Worm (Caenorhabditis elegans): ENCODE measurements around the gene ani-1.

ani-1 gene

ce11 chrIII:12484432-12484831, 31.3 kb upstream of the ani-1 start, which contains the start of gene arrd-16:
arrd-16 (plus strand) TSS chrIII:12484732.
- no peak for TF ChIP-seq T20F7.1 (GFP tag; optimal IDR thresholded peaks at IDR 0.05)
- TF ChIP-seq unc-62 (GFP tag; optimal IDR thresholded peaks at IDR 0.05 in 1 of 2), result peak in 1 of 2 experiments; percentile 12
- TF ChIP-seq unc-62 (tag; optimal IDR thresholded peaks at IDR 0.05), result no peak
- TF ChIP-seq aha-1 (tag), result peak; percentile 52

ce11 chrIII:12472497-12472896, 19.3 kb upstream of the ani-1 start, which contains the start of gene cccp-1:
cccp-1 (plus strand) TSS chrIII:12472873.
- TF ChIP-seq egl-27 (tag; optimal IDR thresholded peaks at IDR 0.05) (no peak), ceh-28 (tag; optimal IDR thresholded peaks at IDR 0.05) (peak; percentile 81), Y75B8A.6 (GFP tag; IDR thresholded peaks at IDR 0.05) (no peak), ama-1 (optimal IDR thresholded peaks at IDR 0.05) (no peak), hlh-30 (tag; optimal IDR thresholded peaks at IDR 0.05; ENCODE audit: insufficient read depth) (peak; percentile 55), mep-1 (tag; optimal IDR thresholded peaks at IDR 0.05) (peak; percentile 44), F44E2.7 (GFP tag; IDR thresholded peaks at IDR 0.05) (no peak), lsy-2 (tag; optimal IDR thresholded peaks at IDR 0.05) (peak in 1 of 2 experiments; percentile 43), rbr-2 (tag; optimal IDR thresholded peaks at IDR 0.05) (peak; percentile 45), egl-43 (GFP tag; IDR thresholded peaks at IDR 0.05) (peak; percentile 35; the same call in 1 of the 2 replicates), fkh-10 (GFP tag; optimal IDR thresholded peaks at IDR 0.05) (peak; percentile 20), saeg-2 (GFP tag; IDR thresholded peaks at IDR 0.05) (no peak), hmg-1.1 (GFP tag; IDR thresholded peaks at IDR 0.05) (peak; percentile 43; the same call in 1 of the 2 replicates), mdl-1 (tag; optimal IDR thresholded peaks at IDR 0.05) (peak in 1 of 2 experiments; percentile 45), lin-38 (GFP tag; IDR thresholded peaks at IDR 0.05) (peak; percentile 17; the same call in 1 of the 2 replicates), arid-1 (GFP tag; conservative IDR thresholded peaks at IDR 0.05) (0 out of 2 replicates have a peak, but pooled peaks have one; percentile 21), dve-1 (tag; optimal IDR thresholded peaks at IDR 0.05; ENCODE audit: insufficient read depth) (peak; percentile 9), aha-1 (tag) (peak; percentile 89), nhr-11 (tag; optimal IDR thresholded peaks at IDR 0.05) (peak; percentile 23)

ce11 chrIII:12470589-12470988, 17.4 kb upstream of the ani-1 start:
- TF ChIP-seq Y75B8A.6 (GFP tag; IDR thresholded peaks at IDR 0.05) (no peak), set-16 (GFP tag; IDR thresholded peaks at IDR 0.05) (peak; percentile 91), aha-1 (tag) (peak; percentile 39)

- TF ChIP-seq daf-12 (tag; optimal IDR thresholded peaks at IDR 0.05), result no peak
- TF ChIP-seq set-16 (GFP tag; IDR thresholded peaks at IDR 0.05), result peak; percentile 88
These were observed 16.6 kb upstream of the ani-1 start for ce11 chrIII:12469800-12470199.

ce11 chrIII:12468869-12469268, 15.7 kb upstream of the ani-1 start, which contains the start of gene Y49E10.29:
Y49E10.29 (plus strand) TSS chrIII:12469169.
- TF ChIP-seq daf-12 (tag; optimal IDR thresholded peaks at IDR 0.05) (no peak), spr-3 (GFP tag; optimal IDR thresholded peaks at IDR 0.05) (no peak), aha-1 (tag) (no peak), lin-38 (GFP tag; IDR thresholded peaks at IDR 0.05) (no peak), T26A8.4 (GFP tag; IDR thresholded peaks at IDR 0.05) (no peak), lin-13 (GFP tag; optimal IDR thresholded peaks at IDR 0.05) (no peak), duxl-1 (tag; optimal IDR thresholded peaks at IDR 0.05; ENCODE audit: poor library complexity) (no peak), Y48G9A.11 (GFP tag; IDR thresholded peaks at IDR 0.05) (no peak), pqm-1 (tag; optimal IDR thresholded peaks at IDR 0.05) (no peak), dve-1 (tag; optimal IDR thresholded peaks at IDR 0.05; ENCODE audit: insufficient read depth) (no peak), nhr-6 (tag; optimal IDR thresholded peaks at IDR 0.05) (no peak), nhr-237 (tag; optimal IDR thresholded peaks at IDR 0.05) (no peak), Y105C5A.15 (GFP tag; IDR thresholded peaks at IDR 0.05) (no peak), nhr-42 (GFP tag; IDR thresholded peaks at IDR 0.05) (no peak), lin-15B (tag; optimal IDR thresholded peaks at IDR 0.05) (no peak)
